Worm (Caenorhabditis elegans) whole organism, young adult: ENCODE results near the gene bgnt-1.5.

Source experiments
- B0019.2 ChIP-seq: fragments of 200-800 bp; sonication (Bioruptor generic); conservative IDR thresholded peaks from 2 replicates; pipeline ENCODE4 v1.3.6; 2022; ENCODE audit warnings: missing genetic modification reagents, missing genetic modification characterization, missing compliant biosample characterization
- F33H1.4 ChIP-seq: fragments of 200-800 bp; sonication (Bioruptor generic); IDR thresholded peaks from 2 replicates; pipeline ENCODE4 v1.3.6; 2022; ENCODE audit warnings: missing genetic modification reagents, missing genetic modification characterization, missing compliant biosample characterization
- F39B2.1 ChIP-seq: fragments of 200-800 bp; sonication (Bioruptor generic); IDR thresholded peaks from 2 replicates; pipeline ENCODE4 v1.3.6; 2022; ENCODE audit warnings: missing genetic modification reagents, missing genetic modification characterization, missing compliant biosample characterization
- F52B5.7 ChIP-seq: sonication (generic microtip); optimal IDR thresholded peaks from 2 replicates; lab custom pipeline; 2016; ENCODE audit warnings: mild to moderate bottlenecking, missing genetic modification characterization, missing compliant biosample characterization
- F57A8.1 ChIP-seq: fragments of 200-800 bp; sonication (Bioruptor generic); optimal IDR thresholded peaks from 2 replicates; lab custom pipeline; 2018; ENCODE audit warnings: mild to moderate bottlenecking, missing genetic modification characterization, moderate library complexity, missing compliant biosample characterization
- K12H6.12 ChIP-seq: fragments of 200-800 bp; sonication (Bioruptor generic); optimal IDR thresholded peaks from 2 replicates; lab custom pipeline; 2018; ENCODE audit warnings: mild to moderate bottlenecking, missing genetic modification characterization, missing compliant biosample characterization
- T07F8.4 ChIP-seq: sonication (generic microtip); optimal IDR thresholded peaks from 2 replicates; lab custom pipeline; 2016; ENCODE audit warnings: mild to moderate bottlenecking, missing genetic modification characterization, moderate library complexity, missing compliant biosample characterization
- Y53F4B.3 ChIP-seq: fragments of 200-800 bp; sonication (Bioruptor generic); IDR thresholded peaks from 2 replicates; pipeline ENCODE4 v1.3.6; 2022; ENCODE audit warnings: missing genetic modification reagents, missing genetic modification characterization, missing compliant biosample characterization
- Y56A3A.18 ChIP-seq: fragments of 200-800 bp; sonication (Bioruptor generic); IDR thresholded peaks from 2 replicates; pipeline ENCODE4 v1.3.6; 2022; ENCODE audit warnings: missing genetic modification reagents, missing genetic modification characterization, missing compliant biosample characterization
- Y67H2A.10 ChIP-seq: fragments of 200-800 bp; sonication (Bioruptor generic); conservative IDR thresholded peaks from 2 replicates; pipeline ENCODE4 v1.3.6; 2022; ENCODE audit warnings: missing genetic modification reagents, missing genetic modification characterization, missing compliant biosample characterization
- Y79H2A.3 ChIP-seq: fragments of 200-800 bp; sonication (Bioruptor generic); conservative IDR thresholded peaks from 2 replicates; pipeline ENCODE4 v1.3.6; 2022; ENCODE audit warnings: missing genetic modification reagents, missing genetic modification characterization, missing compliant biosample characterization
- aptf-3 ChIP-seq: fragments of 200-800 bp; sonication (Bioruptor generic); IDR thresholded peaks from 2 replicates; pipeline ENCODE4 v1.3.6; 2022; ENCODE audit warnings: missing genetic modification characterization, missing compliant biosample characterization
- athp-1 ChIP-seq: sonication (generic microtip); optimal IDR thresholded peaks from 2 replicates; lab custom pipeline; 2017; ENCODE audit warnings: mild to moderate bottlenecking, missing genetic modification characterization, missing compliant biosample characterization
- cebp-1 ChIP-seq, 2 experiments: fragments of 200-800 bp in 1 of 2; sonication (Bioruptor generic) in 1 of 2; sonication (generic microtip) in 1 of 2; IDR thresholded peaks in 1 of 2; optimal IDR thresholded peaks in 1 of 2; 2 replicates each; pipeline versions ENCODE4 v1.3.6 to Lab custom; 2017 to 2022; ENCODE audit warnings: missing compliant biosample characterization in 2 of 2, missing genetic modification characterization in 2 of 2, mild to moderate bottlenecking in 1 of 2, missing genetic modification reagents in 1 of 2, moderate library complexity in 1 of 2
- cebp-2 ChIP-seq: fragments of 200-800 bp; sonication (Bioruptor generic); IDR thresholded peaks from 2 replicates; pipeline ENCODE4 v1.3.6; 2022; ENCODE audit warnings: missing genetic modification characterization, missing compliant biosample characterization
- ceh-27 ChIP-seq: fragments of 200-800 bp; sonication (Bioruptor generic); optimal IDR thresholded peaks from 2 replicates; lab custom pipeline; 2018; ENCODE audit warnings: mild to moderate bottlenecking, missing genetic modification characterization, moderate library complexity, missing compliant biosample characterization
- ceh-91 ChIP-seq: fragments of 200-800 bp; sonication (Bioruptor generic); IDR thresholded peaks from 2 replicates; pipeline ENCODE4 v1.3.6; 2022; ENCODE audit warnings: missing genetic modification reagents, missing genetic modification characterization, missing compliant biosample characterization
- dox-1 ChIP-seq: fragments of 200-800 bp; sonication (Bioruptor generic); IDR thresholded peaks from 2 replicates; pipeline ENCODE4 v1.3.6; 2022; ENCODE audit warnings: missing genetic modification reagents, missing genetic modification characterization, missing compliant biosample characterization
- efl-1 ChIP-seq: fragments of 150-350 bp; optimal IDR thresholded peaks from 2 replicates; lab custom pipeline; 2014; ENCODE audit warnings: missing biosample characterization, missing genetic modification reagents, missing genetic modification characterization
- egl-44 ChIP-seq: fragments of 200-800 bp; sonication (Bioruptor generic); IDR thresholded peaks from 2 replicates; pipeline ENCODE4 v1.3.6; 2022; ENCODE audit warnings: missing genetic modification reagents, missing genetic modification characterization, missing compliant biosample characterization
- fkh-3 ChIP-seq: sonication (generic microtip); optimal IDR thresholded peaks from 2 replicates; lab custom pipeline; 2016; ENCODE audit warnings: mild to moderate bottlenecking, missing genetic modification characterization, missing compliant biosample characterization
- him-1 ChIP-seq: sonication (generic microtip); optimal IDR thresholded peaks from 2 replicates; lab custom pipeline; 2016; ENCODE audit warnings: missing genotype, missing genetic modification reagents, missing genetic modification characterization, missing compliant biosample characterization
- hlh-26 ChIP-seq: fragments of 200-800 bp; sonication (Bioruptor generic); conservative IDR thresholded peaks from 2 replicates; pipeline ENCODE4 v1.3.6; 2022; ENCODE audit warnings: missing genetic modification reagents, missing genetic modification characterization, missing compliant biosample characterization
- hmg-20 ChIP-seq: fragments of 200-800 bp; sonication (Bioruptor generic); IDR thresholded peaks from 2 replicates; pipeline ENCODE4 v1.3.6; 2022; ENCODE audit warnings: missing genetic modification reagents, missing genetic modification characterization, missing compliant biosample characterization
- lag-1 ChIP-seq: fragments of 200-800 bp; sonication (Bioruptor generic); IDR thresholded peaks from 2 replicates; pipeline ENCODE4 v1.3.6; 2022; ENCODE audit warnings: missing genetic modification reagents, missing genetic modification characterization, missing compliant biosample characterization
- lir-1 ChIP-seq: fragments of 200-800 bp; sonication (Bioruptor generic); conservative IDR thresholded peaks from 2 replicates; pipeline ENCODE4 v1.3.6; 2022; ENCODE audit warnings: missing genetic modification reagents, missing genetic modification characterization, missing compliant biosample characterization
- lsl-1 ChIP-seq: fragments of 200-800 bp; sonication (Bioruptor generic); optimal IDR thresholded peaks from 2 replicates; lab custom pipeline; 2018; ENCODE audit warnings: mild to moderate bottlenecking, missing genetic modification characterization, moderate library complexity, missing compliant biosample characterization
- nhr-179 ChIP-seq: sonication (generic microtip); optimal IDR thresholded peaks from 2 replicates; lab custom pipeline; 2016; ENCODE audit warnings: mild to moderate bottlenecking, missing genetic modification characterization, missing compliant biosample characterization
- nhr-80 ChIP-seq: sonication (generic microtip); optimal IDR thresholded peaks from 2 replicates; lab custom pipeline; 2016; ENCODE audit warnings: missing genetic modification characterization, missing compliant biosample characterization
- nhr-90 ChIP-seq: sonication (generic microtip); optimal IDR thresholded peaks from 2 replicates; lab custom pipeline; 2016; ENCODE audit warnings: missing genotype, mild to moderate bottlenecking, missing genetic modification characterization, missing compliant biosample characterization
- pbrm-1 ChIP-seq: fragments of 200-800 bp; sonication (Bioruptor generic); IDR thresholded peaks from 2 replicates; pipeline ENCODE4 v1.3.6; 2022; ENCODE audit warnings: missing genetic modification reagents, missing genetic modification characterization, missing compliant biosample characterization
- pha-4 ChIP-seq: fragments of 150-350 bp; sonication (generic microtip); optimal IDR thresholded peaks from 2 replicates; lab custom pipeline; 2014; ENCODE audit warnings: missing biosample characterization, missing genetic modification reagents, missing genetic modification characterization
- repo-1 ChIP-seq: sonication (generic microtip); optimal IDR thresholded peaks from 2 replicates; lab custom pipeline; 2017; ENCODE audit warnings: mild to moderate bottlenecking, missing genetic modification characterization, missing compliant biosample characterization
- rpc-1 ChIP-seq, 2 experiments: fragments of 150-350 bp in 1 of 2; sonication (generic microtip) in 1 of 2; optimal IDR thresholded peaks; 2 replicates each; lab custom pipeline; 2014 to 2018; ENCODE audit warnings: missing biosample characterization in 1 of 2, missing genetic modification characterization in 1 of 2, missing genetic modification reagents in 1 of 2, missing genotype in 1 of 2
- snpc-1.3 ChIP-seq: sonication (generic microtip); optimal IDR thresholded peaks from 2 replicates; lab custom pipeline; 2017; ENCODE audit warnings: missing genetic modification characterization, mild to moderate bottlenecking, missing compliant biosample characterization, antibody characterized with exemption, moderate library complexity, missing genotype, missing genetic modification reagents; ENCODE audit not compliant: insufficient read depth
- snpc-3.4 ChIP-seq: sonication (generic microtip); optimal IDR thresholded peaks from 2 replicates; lab custom pipeline; 2017; ENCODE audit warnings: missing genetic modification characterization, mild to moderate bottlenecking, missing compliant biosample characterization, antibody characterized with exemption, moderate library complexity, missing genotype, missing genetic modification reagents
- tbp1 ChIP-seq: fragments of 200-800 bp; sonication (Bioruptor generic); optimal IDR thresholded peaks from 2 replicates; lab custom pipeline; 2018; ENCODE audit warnings: mild to moderate bottlenecking, missing genetic modification characterization, missing compliant biosample characterization
- tlf-1 ChIP-seq: fragments of 200-800 bp; sonication (Bioruptor generic); optimal IDR thresholded peaks from 2 replicates; lab custom pipeline; 2018; ENCODE audit warnings: mild to moderate bottlenecking, missing genetic modification characterization, missing compliant biosample characterization
- zfh-2 ChIP-seq: fragments of 200-800 bp; sonication (Bioruptor generic); conservative IDR thresholded peaks from 2 replicates; pipeline ENCODE4 v1.3.6; 2022; ENCODE audit warnings: missing genetic modification reagents, missing genetic modification characterization, missing compliant biosample characterization
- ztf-18 ChIP-seq: sonication (generic microtip); optimal IDR thresholded peaks from 2 replicates; lab custom pipeline; 2016; ENCODE audit warnings: missing genotype, mild to moderate bottlenecking, missing genetic modification characterization, missing compliant biosample characterization
- ztf-22 ChIP-seq: fragments of 200-800 bp; sonication (Bioruptor generic); optimal IDR thresholded peaks from 2 replicates; lab custom pipeline; 2018; ENCODE audit warnings: mild to moderate bottlenecking, missing genetic modification characterization, moderate library complexity, missing compliant biosample characterization

Gene bgnt-1.5

DNA sequence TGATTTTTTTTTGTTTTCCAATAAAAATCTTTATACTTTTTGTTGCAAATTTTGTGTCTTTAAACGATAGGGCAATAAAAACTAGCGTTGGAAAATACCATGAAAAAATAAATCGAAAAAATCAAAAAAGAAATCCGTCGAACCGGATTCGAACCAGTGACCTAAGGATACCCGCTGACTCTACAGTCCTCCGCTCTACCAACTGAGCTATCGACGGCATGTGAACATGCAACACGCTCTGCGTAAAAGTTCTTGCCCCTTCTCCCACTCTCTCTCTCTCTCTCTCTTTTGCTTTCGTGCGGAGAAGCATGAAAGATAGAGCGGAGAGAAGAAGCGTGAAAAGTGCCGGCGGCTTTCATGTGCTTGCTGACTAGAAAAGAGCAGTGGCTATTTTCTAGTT is 32.4 kb upstream of the bgnt-1.5 start (continued):
- TF ChIP-seq tlf-1 (GFP tag; lab: Kevin White, UChicago) (no peak), pbrm-1 (GFP tag; lab: Robert Waterston, UW) (peak; percentile 88), snpc-3.4 (tag; lab: Kevin White, UChicago) (peak; percentile 60), ceh-91 (no peak), F39B2.1 (GFP tag; lab: Robert Waterston, UW) (0 out of 2 replicates have a peak, but pooled peaks have one; percentile 54), aptf-3 (GFP tag; lab: Robert Waterston, UW) (peak; percentile 79; the same call in 1 of the 2 replicates), ztf-18 (tag; lab: Kevin White, UChicago) (peak; percentile 60), Y67H2A.10 (0 out of 2 replicates have a peak, but pooled peaks have one; percentile 17), F52B5.7 (tag; lab: Kevin White, UChicago) (peak; percentile 68), efl-1 (GFP tag; lab: Kevin White, UChicago) (no peak), nhr-179 (no peak), ztf-22 (GFP tag; lab: Kevin White, UChicago) (no peak), F33H1.4 (no peak), Y53F4B.3 (GFP tag; lab: Robert Waterston, UW) (no peak), lsl-1 (GFP tag; lab: Kevin White, UChicago) (no peak), him-1 (tag; lab: Kevin White, UChicago) (peak; percentile 88), nhr-80 (tag; lab: Kevin White, UChicago) (peak; percentile 34), nhr-90 (tag; lab: Kevin White, UChicago) (peak; percentile 84), dox-1 (no peak; the same call in none of the 2 replicates), cebp-1 (GFP tag; IDR thresholded peaks at IDR 0.05; lab: Robert Waterston, UW) (no peak; the same call in 1 of the 2 replicates), cebp-1 (tag; optimal IDR thresholded peaks at IDR 0.05; lab: Kevin White, UChicago) (no peak), lag-1 (0 out of 2 replicates have a peak, but pooled peaks have one; percentile 14), fkh-3 (tag; lab: Kevin White, UChicago) (peak; percentile 62), repo-1 (tag; lab: Kevin White, UChicago) (peak; percentile 48), tbp1 (peak; percentile 97), hlh-26 (GFP tag; lab: Robert Waterston, UW) (no peak), Y79H2A.3 (GFP tag; lab: Robert Waterston, UW) (no peak; the same call in 1 of the 2 replicates), rpc-1 (optimal IDR thresholded peaks at IDR 0.05; lab: Kevin White, UChicago) (peak; percentile 95), rpc-1 (tag; optimal IDR thresholded peaks at IDR 0.05; lab: Kevin White, UChicago) (peak; percentile 93), athp-1 (tag; lab: Kevin White, UChicago) (peak; percentile 24), snpc-1.3 (no peak), lir-1 (GFP tag; lab: Robert Waterston, UW) (peak; percentile 63; the same call in 1 of the 2 replicates), F57A8.1 (peak; percentile 41), hmg-20 (GFP tag; lab: Robert Waterston, UW) (peak; percentile 35; the same call in 1 of the 2 replicates), B0019.2 (GFP tag; lab: Robert Waterston, UW) (no peak), egl-44 (GFP tag; lab: Robert Waterston, UW) (peak; percentile 83), zfh-2 (no peak), ceh-27 (GFP tag; lab: Kevin White, UChicago) (peak; percentile 45), K12H6.12 (peak; percentile 39), Y56A3A.18 (GFP tag; lab: Robert Waterston, UW) (peak; percentile 86), cebp-2 (GFP tag; lab: Robert Waterston, UW) (peak; percentile 88; the same call in 1 of the 2 replicates), T07F8.4 (tag; lab: Kevin White, UChicago) (peak; percentile 42), pha-4 (no peak)
